Worm (Caenorhabditis elegans): ENCODE data around the gene T20D3.5.

The T20D3.5 gene

DNA sequence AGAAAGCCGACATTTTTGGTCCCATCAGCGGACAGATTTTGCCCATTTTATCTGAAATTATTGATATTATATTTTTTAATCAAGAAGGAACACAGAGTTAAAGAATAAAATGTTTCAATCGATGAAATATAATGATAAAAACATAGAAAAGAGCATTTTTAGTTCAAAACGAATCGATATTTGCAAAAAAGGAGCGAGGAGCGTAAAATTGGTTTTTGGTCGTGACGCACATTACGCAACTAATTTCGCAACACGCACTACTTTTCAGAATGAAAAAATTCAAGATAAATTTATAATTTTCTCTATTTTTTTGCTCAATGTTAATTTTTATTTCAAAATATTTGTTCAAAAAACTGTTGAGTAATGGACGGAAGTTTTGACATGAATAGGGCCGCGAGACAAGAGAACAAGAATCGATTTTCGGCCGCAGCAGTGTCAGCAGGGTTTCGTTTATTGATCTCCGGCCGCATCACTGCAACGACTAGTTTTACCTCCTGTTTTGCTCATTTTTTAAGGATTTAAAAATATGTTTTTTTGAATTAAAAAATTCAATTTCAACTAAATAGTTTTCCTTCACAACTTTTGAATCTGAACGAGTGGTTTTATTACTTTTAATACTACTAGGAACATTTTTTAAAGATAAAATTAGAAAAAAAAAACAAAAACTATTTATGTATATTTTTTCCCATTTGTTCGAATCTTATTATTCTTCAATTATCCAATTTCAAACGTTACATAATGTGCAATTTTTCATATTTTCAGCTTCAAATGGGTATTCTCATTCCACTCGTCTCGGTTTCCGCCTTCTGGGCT, 15.6 kb upstream of the T20D3.5 start, which contains the start of the genes F49C12.12 and vha-17 (continued):
- TF ChIP-seq D1046.2 (GFP tag; IDR thresholded peaks at IDR 0.05): no peak
- TF ChIP-seq ZK546.5 (tag; optimal IDR thresholded peaks at IDR 0.05): no peak
- TF ChIP-seq snpc-4 (tag; optimal IDR thresholded peaks at IDR 0.05): no peak
- TF ChIP-seq daf-19 (GFP tag; conservative IDR thresholded peaks at IDR 0.05): no peak
- TF ChIP-seq Y5F2A.4 (GFP tag; optimal IDR thresholded peaks at IDR 0.05): no peak
- no peak for TF ChIP-seq pha-4 (GFP tag; IDR thresholded peaks at IDR 0.05)
- no peak for TF ChIP-seq pha-4 (tag; optimal IDR thresholded peaks at IDR 0.05)
- TF ChIP-seq duxl-1 (tag; optimal IDR thresholded peaks at IDR 0.05; ENCODE audit: poor library complexity): no peak
- no peak for TF ChIP-seq hif-1 (tag; optimal IDR thresholded peaks at IDR 0.05)
- no peak for TF ChIP-seq aha-1 (tag)
- no peak for TF ChIP-seq skn-1 (tag; optimal IDR thresholded peaks at IDR 0.05)
- no peak for TF ChIP-seq F49E8.2 (tag; optimal IDR thresholded peaks at IDR 0.05; ENCODE audit: borderline replicate concordance)
- peak; percentile 51 for TF ChIP-seq dmd-6 (GFP tag; IDR thresholded peaks at IDR 0.05)
- no peak for TF ChIP-seq Y105C5A.15 (GFP tag; IDR thresholded peaks at IDR 0.05)
- peak; percentile 19 for TF ChIP-seq nhr-28 (tag; optimal IDR thresholded peaks at IDR 0.05)
- TF ChIP-seq nhr-41 (GFP tag; IDR thresholded peaks at IDR 0.05): no peak
- no peak for TF ChIP-seq rbr-2 (tag; optimal IDR thresholded peaks at IDR 0.05)
- no peak for TF ChIP-seq ctbp-1 (GFP tag; IDR thresholded peaks at IDR 0.05)
- TF ChIP-seq daf-16 (GFP tag; optimal IDR thresholded peaks at IDR 0.05): no peak
- TF ChIP-seq daf-16 (tag; optimal IDR thresholded peaks at IDR 0.05): peak; percentile 55
- no peak for TF ChIP-seq nhr-76 (tag; optimal IDR thresholded peaks at IDR 0.05)
- no peak for TF ChIP-seq nhr-25 (tag; optimal IDR thresholded peaks at IDR 0.05; ENCODE audit: borderline replicate concordance, insufficient read depth)
- TF ChIP-seq saeg-2 (GFP tag; IDR thresholded peaks at IDR 0.05): no peak
- TF ChIP-seq lir-3 (tag; optimal IDR thresholded peaks at IDR 0.05): no peak
- no peak for TF ChIP-seq spr-3 (GFP tag; optimal IDR thresholded peaks at IDR 0.05)

ce11 chrIV:9322489-9322888, 14.4 kb upstream of the T20D3.5 start:
- no peak for TF ChIP-seq spr-1 (tag; optimal IDR thresholded peaks at IDR 0.05)
- 0 out of 2 replicates have a peak, but pooled peaks have one; percentile 26 for TF ChIP-seq lin-38 (GFP tag; IDR thresholded peaks at IDR 0.05)
- 0 out of 2 replicates have a peak, but pooled peaks have one; percentile 10 for TF ChIP-seq arid-1 (GFP tag; conservative IDR thresholded peaks at IDR 0.05)
- no peak for TF ChIP-seq ztf-11 (tag; optimal IDR thresholded peaks at IDR 0.05)
- TF ChIP-seq mes-2 (tag; optimal IDR thresholded peaks at IDR 0.05; ENCODE audit: poor library complexity, severe bottlenecking): no peak
- no peak for TF ChIP-seq lim-7 (GFP tag; IDR thresholded peaks at IDR 0.05)
- TF ChIP-seq tra-1 (GFP tag; IDR thresholded peaks at IDR 0.05): no peak
- no peak for TF ChIP-seq unc-62 (GFP tag; optimal IDR thresholded peaks at IDR 0.05 in 1 of 2)
- TF ChIP-seq unc-62 (tag; optimal IDR thresholded peaks at IDR 0.05): no peak
- no peak for TF ChIP-seq nhr-10 (tag; optimal IDR thresholded peaks at IDR 0.05)
- no peak for TF ChIP-seq lin-1 (GFP tag; IDR thresholded peaks at IDR 0.05)
- TF ChIP-seq T20F7.1 (GFP tag; optimal IDR thresholded peaks at IDR 0.05): peak; percentile 37
- peak; percentile 0 for TF ChIP-seq dve-1 (tag; optimal IDR thresholded peaks at IDR 0.05; ENCODE audit: insufficient read depth)
- TF ChIP-seq dmd-9 (GFP tag; IDR thresholded peaks at IDR 0.05): no peak
- TF ChIP-seq duxl-1 (tag; optimal IDR thresholded peaks at IDR 0.05; ENCODE audit: poor library complexity): peak; percentile 41
- TF ChIP-seq zip-2 (tag; optimal IDR thresholded peaks at IDR 0.05): no peak
- TF ChIP-seq nhr-102 (tag; optimal IDR thresholded peaks at IDR 0.05): peak; percentile 25
- TF ChIP-seq gei-8 (GFP tag; optimal IDR thresholded peaks at IDR 0.05): peak; percentile 6
- TF ChIP-seq T26A8.4 (GFP tag; IDR thresholded peaks at IDR 0.05): peak; percentile 54; the same call in 1 of the 2 replicates
- 0 out of 2 replicates have a peak, but pooled peaks have one; percentile 7 for TF ChIP-seq php-3 (GFP tag; IDR thresholded peaks at IDR 0.05)
- TF ChIP-seq F37D6.2 (tag; optimal IDR thresholded peaks at IDR 0.05): no peak
- TF ChIP-seq ama-1 (optimal IDR thresholded peaks at IDR 0.05): peak; percentile 6
- TF ChIP-seq F10B5.3 (tag; optimal IDR thresholded peaks at IDR 0.05): no peak
- TF ChIP-seq pqm-1 (tag; optimal IDR thresholded peaks at IDR 0.05): no peak
- TF ChIP-seq nhr-42 (GFP tag; IDR thresholded peaks at IDR 0.05): 0 out of 2 replicates have a peak, but pooled peaks have one; percentile 12

All from whole organism, L4 larva.